Worm (Caenorhabditis elegans): ENCODE results near the gene acp-4.

ce11 chrII:8475306-8475822 is 40.5 kb upstream of the acp-4 start, which contains the start of the genes M05D6.1 and M05D6.3:
- TF ChIP-seq F13C5.2 (tag; optimal IDR thresholded peaks at IDR 0.05) (no peak), tbx-11 (GFP tag; IDR thresholded peaks at IDR 0.05) (no peak)

All from whole organism, early embryonic.